Fruit fly (Drosophila melanogaster): ENCODE measurements around the gene CG14355.

Gene CG14355

DNA sequence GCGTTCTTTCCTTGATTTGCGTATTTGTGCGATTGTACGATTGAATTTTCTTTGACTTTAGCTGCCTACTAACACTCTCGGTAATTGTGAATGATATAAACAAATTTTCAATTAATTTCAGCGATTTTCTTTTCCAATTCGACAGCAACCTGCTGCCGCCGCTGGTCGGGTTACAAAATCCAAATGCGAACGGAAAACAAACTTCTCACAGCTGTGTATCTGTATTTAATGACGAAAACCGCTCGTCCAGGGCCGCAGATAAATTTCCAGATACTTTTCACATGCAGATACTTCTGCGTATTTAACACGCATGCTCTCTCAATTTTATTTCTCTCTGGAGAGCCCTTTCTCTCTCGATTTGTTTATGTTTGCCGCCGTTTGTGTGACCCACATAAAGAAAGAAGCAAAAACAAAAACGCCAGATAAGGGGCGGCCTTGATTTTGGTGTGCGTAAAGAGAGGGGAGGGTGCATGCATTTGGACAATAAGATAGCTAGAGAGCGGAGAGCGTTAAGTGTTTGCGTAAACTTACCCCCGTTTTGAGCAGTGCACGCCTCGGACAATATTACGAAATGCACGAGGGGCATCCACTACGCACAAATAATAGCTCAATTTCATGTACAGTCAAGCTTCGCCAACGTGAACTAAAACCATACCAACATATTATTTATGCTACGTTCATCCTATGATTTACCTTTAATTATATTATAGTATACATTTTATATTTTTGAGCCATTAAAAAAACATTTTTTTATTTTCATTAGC is 43.4 kb downstream of the CG14355 start, which contains the start of gene CG12402 (continued):
- TF ChIP-seq salm (tag; optimal IDR thresholded peaks at IDR 0.05) (peak; percentile 63), CG14860 (GFP tag; IDR thresholded peaks at IDR 0.05; ENCODE audit: partially characterized antibody) (no peak), CG13775 (GFP tag; optimal IDR thresholded peaks at IDR 0.05) (peak; percentile 72), CG9817 (tag; optimal IDR thresholded peaks at IDR 0.05) (peak; percentile 65), TFAM (GFP tag; optimal IDR thresholded peaks at IDR 0.05) (peak; percentile 60), stwl (tag; optimal IDR thresholded peaks at IDR 0.05) (peak; percentile 6), slp2 (GFP tag; optimal IDR thresholded peaks at IDR 0.05) (peak; percentile 65), sr (GFP tag; IDR thresholded peaks at IDR 0.05) (peak; percentile 72), Hr3 (GFP tag; optimal IDR thresholded peaks at IDR 0.05) (peak; percentile 91), B-H1 (GFP tag; IDR thresholded peaks at IDR 0.05) (peak; percentile 89), Dref (GFP tag; IDR thresholded peaks at IDR 0.05) (no peak), CrebB (tag; optimal IDR thresholded peaks at IDR 0.05) (peak; percentile 60), usp (GFP tag; optimal IDR thresholded peaks at IDR 0.05) (no peak), CG3281 (GFP tag; optimal IDR thresholded peaks at IDR 0.05) (peak; percentile 72), sqz (GFP tag; optimal IDR thresholded peaks at IDR 0.05) (peak; percentile 86), Sox100B (GFP tag; optimal IDR thresholded peaks at IDR 0.05) (peak; percentile 84), crp (GFP tag; optimal IDR thresholded peaks at IDR 0.05) (no peak), hkb (optimal IDR thresholded peaks at IDR 0.05) (no peak), hkb (GFP tag; IDR thresholded peaks at IDR 0.05) (peak; percentile 95), shn (GFP tag; optimal IDR thresholded peaks at IDR 0.05) (peak; percentile 56), NC2α (GFP tag; optimal IDR thresholded peaks at IDR 0.05) (peak; percentile 22), Scr (GFP tag; IDR thresholded peaks at IDR 0.05; ENCODE audit: partially characterized antibody) (peak; percentile 46; the same call in 1 of the 2 replicates), Sox102F (GFP tag; optimal IDR thresholded peaks at IDR 0.05) (peak; percentile 90), CG8924 (tag; optimal IDR thresholded peaks at IDR 0.05) (peak; percentile 86), Ptx1 (GFP tag; IDR thresholded peaks at IDR 0.05) (peak; percentile 89), CG6683 (GFP tag; optimal IDR thresholded peaks at IDR 0.05) (peak; percentile 69), CG3995 (GFP tag; optimal IDR thresholded peaks at IDR 0.05) (no peak), CG11093 (GFP tag; IDR thresholded peaks at IDR 0.05) (peak; percentile 76; the same call in 2 of the 3 replicates), otp (GFP tag; IDR thresholded peaks at IDR 0.05) (peak; percentile 92), Atf3 (GFP tag; optimal IDR thresholded peaks at IDR 0.05) (peak; percentile 19), Rx (GFP tag; IDR thresholded peaks at IDR 0.05) (peak; percentile 74), CG10147 (GFP tag; optimal IDR thresholded peaks at IDR 0.05) (peak; percentile 70), caup (GFP tag; optimal IDR thresholded peaks at IDR 0.05; ENCODE audit: severe bottlenecking) (peak; percentile 80), CG4328 (GFP tag; optimal IDR thresholded peaks at IDR 0.05) (peak; percentile 57), CG2116 (GFP tag; optimal IDR thresholded peaks at IDR 0.05) (peak; percentile 49), CG31224 (GFP tag; IDR thresholded peaks at IDR 0.05) (peak; percentile 56), sisA (GFP tag; IDR thresholded peaks at IDR 0.05) (peak; percentile 83), Six4 (GFP tag; optimal IDR thresholded peaks at IDR 0.05) (peak; percentile 74), CG14710 (tag; optimal IDR thresholded peaks at IDR 0.05) (peak; percentile 66), Dad (GFP tag; optimal IDR thresholded peaks at IDR 0.05) (peak; percentile 32), Vsx1 (GFP tag; optimal IDR thresholded peaks at IDR 0.05) (peak; percentile 75), cg (GFP tag; optimal IDR thresholded peaks at IDR 0.05) (peak; percentile 84), dati (GFP tag; IDR thresholded peaks at IDR 0.05) (peak; percentile 76), CG15011 (GFP tag; optimal IDR thresholded peaks at IDR 0.05) (peak; percentile 71), ci (GFP tag; IDR thresholded peaks at IDR 0.05) (peak; percentile 96), gt (GFP tag; IDR thresholded peaks at IDR 0.05) (peak; percentile 58), CG3838 (GFP tag; optimal IDR thresholded peaks at IDR 0.05) (no peak), CG12299 (tag; optimal IDR thresholded peaks at IDR 0.05) (peak; percentile 74), CG6272 (GFP tag; IDR thresholded peaks at IDR 0.05) (peak; percentile 72)

Measured in whole organism, embryonic.